Worm (Caenorhabditis elegans) whole organism, mixed stage, embryonic: ENCODE measurements around the gene Y6D1A.1.

Experiments
- M03D4.4 ChIP-seq: sonication (generic microtip); optimal IDR thresholded peaks from 2 replicates; lab custom pipeline; 2017; ENCODE audit warnings: mild to moderate bottlenecking, missing genetic modification characterization, missing compliant biosample characterization
- blmp-1 ChIP-seq: fragments of 150-350 bp; optimal IDR thresholded peaks from 2 replicates; lab custom pipeline; 2014; ENCODE audit warnings: missing biosample characterization, missing genetic modification characterization
- ceh-39 ChIP-seq: fragments of 150-350 bp; optimal IDR thresholded peaks from 2 replicates; lab custom pipeline; 2014; ENCODE audit warnings: missing biosample characterization, missing genetic modification characterization
- ceh-43 ChIP-seq: fragments of 200-800 bp; sonication (Bioruptor generic); optimal IDR thresholded peaks from 2 replicates; lab custom pipeline; 2018; ENCODE audit warnings: mild to moderate bottlenecking, missing genetic modification characterization, moderate library complexity, missing compliant biosample characterization
- ceh-83 ChIP-seq: fragments of 200-800 bp; sonication (Bioruptor generic); optimal IDR thresholded peaks from 2 replicates; lab custom pipeline; 2018; ENCODE audit warnings: mild to moderate bottlenecking, missing genetic modification characterization, missing compliant biosample characterization
- ces-1 ChIP-seq: fragments of 150-350 bp; optimal IDR thresholded peaks from 2 replicates; lab custom pipeline; 2014; ENCODE audit warnings: missing biosample characterization, missing genetic modification reagents, missing genetic modification characterization
- cnd-1 ChIP-seq: fragments of 200-800 bp; sonication (Bioruptor generic); optimal IDR thresholded peaks from 2 replicates; lab custom pipeline; 2018; ENCODE audit warnings: mild to moderate bottlenecking, missing genetic modification characterization, missing compliant biosample characterization
- drap-1 ChIP-seq: fragments of 200-800 bp; sonication (Bioruptor generic); optimal IDR thresholded peaks from 3 replicates; lab custom pipeline; 2018; ENCODE audit warnings: mild to moderate bottlenecking, missing genetic modification characterization, missing compliant biosample characterization
- elt-1 ChIP-seq: sonication (generic microtip); optimal IDR thresholded peaks from 2 replicates; lab custom pipeline; 2017; ENCODE audit warnings: missing genetic modification characterization, mild to moderate bottlenecking, missing compliant biosample characterization, antibody characterized with exemption, moderate library complexity, borderline replicate concordance; ENCODE audit not compliant: insufficient read depth
- elt-3 ChIP-seq: fragments of 150-350 bp; optimal IDR thresholded peaks from 2 replicates; lab custom pipeline; 2014; ENCODE audit warnings: missing biosample characterization, missing genetic modification characterization
- flh-1 ChIP-seq: fragments of 200-800 bp; sonication (Bioruptor generic); optimal IDR thresholded peaks from 2 replicates; lab custom pipeline; 2018; ENCODE audit warnings: mild to moderate bottlenecking, missing genetic modification characterization, moderate library complexity, missing compliant biosample characterization
- ham-2 ChIP-seq: fragments of 200-800 bp; sonication (Bioruptor generic); optimal IDR thresholded peaks from 2 replicates; lab custom pipeline; 2018; ENCODE audit warnings: mild to moderate bottlenecking, missing genetic modification characterization, missing compliant biosample characterization
- hlh-1 ChIP-seq: fragments of 150-350 bp; optimal IDR thresholded peaks from 2 replicates; lab custom pipeline; 2014; ENCODE audit warnings: missing biosample characterization, missing genetic modification reagents, missing genetic modification characterization
- lin-13 ChIP-seq: fragments of 150-350 bp; optimal IDR thresholded peaks from 2 replicates; lab custom pipeline; 2014; ENCODE audit warnings: missing biosample characterization, missing genetic modification characterization
- lin-32 ChIP-seq: fragments of 200-800 bp; sonication (Bioruptor generic); optimal IDR thresholded peaks from 2 replicates; lab custom pipeline; 2018; ENCODE audit warnings: mild to moderate bottlenecking, missing genetic modification characterization, missing compliant biosample characterization
- lsy-2 ChIP-seq: fragments of 150-350 bp; optimal IDR thresholded peaks from 2 replicates; lab custom pipeline; 2014; ENCODE audit warnings: missing biosample characterization, missing genetic modification characterization
- mab-5 ChIP-seq: fragments of 150-350 bp; optimal IDR thresholded peaks from 2 replicates; lab custom pipeline; 2014; ENCODE audit warnings: missing biosample characterization, missing genetic modification characterization
- mep-1 ChIP-seq: fragments of 150-350 bp; optimal IDR thresholded peaks from 2 replicates; lab custom pipeline; 2017; ENCODE audit warnings: missing biosample characterization, missing genetic modification reagents, missing genetic modification characterization, inconsistent platforms
- mls-2 ChIP-seq: sonication (generic microtip); optimal IDR thresholded peaks from 2 replicates; lab custom pipeline; 2016; ENCODE audit warnings: mild to moderate bottlenecking, missing genetic modification characterization, moderate library complexity, missing compliant biosample characterization
- nhr-12 ChIP-seq: fragments of 150-350 bp; optimal IDR thresholded peaks from 2 replicates; lab custom pipeline; 2014; ENCODE audit warnings: missing biosample characterization, missing genetic modification characterization
- nhr-2 ChIP-seq: fragments of 150-350 bp; optimal IDR thresholded peaks from 2 replicates; lab custom pipeline; 2014; ENCODE audit warnings: missing biosample characterization, missing genetic modification characterization
- nhr-237 ChIP-seq: fragments of 150-350 bp; optimal IDR thresholded peaks from 2 replicates; lab custom pipeline; 2014; ENCODE audit warnings: missing biosample characterization, missing genetic modification characterization
- nhr-28 ChIP-seq: fragments of 150-350 bp; optimal IDR thresholded peaks from 2 replicates; lab custom pipeline; 2014; ENCODE audit warnings: missing biosample characterization, missing genetic modification characterization
- pha-4 ChIP-seq: fragments of 150-350 bp; optimal IDR thresholded peaks from 2 replicates; lab custom pipeline; 2018; ENCODE audit warnings: missing biosample characterization, missing genetic modification reagents, missing genetic modification characterization
- sem-2 ChIP-seq: fragments of 200-800 bp; sonication (Bioruptor generic); optimal IDR thresholded peaks from 2 replicates; lab custom pipeline; 2018; ENCODE audit warnings: mild to moderate bottlenecking, missing genetic modification characterization, missing compliant biosample characterization
- snpc-4 ChIP-seq: fragments of 150-350 bp; optimal IDR thresholded peaks from 2 replicates; lab custom pipeline; 2014; ENCODE audit warnings: missing biosample characterization, missing genetic modification characterization
- unc-120 ChIP-seq: sonication (generic microtip); optimal IDR thresholded peaks from 2 replicates; lab custom pipeline; 2017; ENCODE audit warnings: missing genetic modification characterization, missing compliant biosample characterization; ENCODE audit not compliant: poor library complexity, severe bottlenecking
- unc-39 ChIP-seq: fragments of 150-350 bp; optimal IDR thresholded peaks from 2 replicates; lab custom pipeline; 2014; ENCODE audit warnings: missing biosample characterization, missing genetic modification characterization
- unc-62 ChIP-seq: fragments of 150-350 bp; optimal IDR thresholded peaks from 2 replicates; lab custom pipeline; 2014; ENCODE audit warnings: missing biosample characterization, missing genetic modification reagents, missing genetic modification characterization
- zip-8 ChIP-seq: fragments of 150-350 bp; optimal IDR thresholded peaks from 2 replicates; lab custom pipeline; 2014; ENCODE audit warnings: missing biosample characterization, missing genetic modification characterization
- ztf-11 ChIP-seq: fragments of 150-350 bp; optimal IDR thresholded peaks from 2 replicates; lab custom pipeline; 2014; ENCODE audit warnings: missing biosample characterization, missing genetic modification characterization

Gene Y6D1A.1

ce11 chrII:11856361-11856760, 32.9 kb upstream of the Y6D1A.1 start, which contains the start of gene clh-1:
Gene clh-1, minus strand, starts transcription at chrII:11856461.
- TF ChIP-seq nhr-28 (tag; lab: Kevin White, UChicago) (no peak), lin-32 (GFP tag; lab: Kevin White, UChicago) (no peak), unc-62 (no peak), elt-3 (no peak), ceh-83 (GFP tag; lab: Kevin White, UChicago) (no peak), nhr-2 (tag; lab: Kevin White, UChicago) (no peak), ces-1 (GFP tag; lab: Kevin White, UChicago) (no peak), zip-8 (tag; lab: Kevin White, UChicago) (no peak), mab-5 (tag; lab: Kevin White, UChicago) (no peak)

- TF ChIP-seq M03D4.4 = no peak
- no peak for TF ChIP-seq flh-1
- TF ChIP-seq snpc-4 (tag; lab: Kevin White, UChicago) = no peak
- no peak for TF ChIP-seq lin-32 (GFP tag; lab: Kevin White, UChicago)
- TF ChIP-seq ham-2 (GFP tag; lab: Kevin White, UChicago) = no peak
- TF ChIP-seq elt-1 (tag; lab: Kevin White, UChicago) = no peak
- TF ChIP-seq mep-1 (tag; lab: Kevin White, UChicago) = no peak
- no peak for TF ChIP-seq ceh-43 (GFP tag; lab: Kevin White, UChicago)
- TF ChIP-seq sem-2 = no peak
- no peak for TF ChIP-seq nhr-2 (tag; lab: Kevin White, UChicago)
- no peak for TF ChIP-seq cnd-1 (tag; lab: Kevin White, UChicago)
- TF ChIP-seq unc-120 (tag; lab: Kevin White, UChicago) = no peak
- no peak for TF ChIP-seq nhr-237
- TF ChIP-seq pha-4 = no peak
- no peak for TF ChIP-seq lsy-2 (tag; lab: Kevin White, UChicago)
- TF ChIP-seq blmp-1 (tag; lab: Kevin White, UChicago) = no peak
- TF ChIP-seq drap-1 (GFP tag; lab: Kevin White, UChicago) = no peak
Observed at ce11 chrII:11854749-11855148, 31.3 kb upstream of the Y6D1A.1 start.

ce11 chrII:11853108-11853507, 29.7 kb upstream of the Y6D1A.1 start:
- TF ChIP-seq mep-1 (tag; lab: Kevin White, UChicago) (no peak), elt-1 (tag; lab: Kevin White, UChicago) (no peak), unc-39 (tag; lab: Kevin White, UChicago) (no peak), ztf-11 (no peak), ces-1 (GFP tag; lab: Kevin White, UChicago) (no peak), pha-4 (no peak), lin-13 (tag; lab: Kevin White, UChicago) (no peak), mab-5 (tag; lab: Kevin White, UChicago) (no peak), hlh-1 (tag; lab: Kevin White, UChicago) (no peak), unc-120 (tag; lab: Kevin White, UChicago) (no peak), nhr-237 (no peak), ceh-83 (GFP tag; lab: Kevin White, UChicago) (no peak)

- TF ChIP-seq mls-2 (tag; lab: Kevin White, UChicago) = no peak
- no peak for TF ChIP-seq ham-2 (GFP tag; lab: Kevin White, UChicago)
- TF ChIP-seq snpc-4 (tag; lab: Kevin White, UChicago) = no peak
- no peak for TF ChIP-seq unc-120 (tag; lab: Kevin White, UChicago)
- no peak for TF ChIP-seq pha-4
- TF ChIP-seq elt-1 (tag; lab: Kevin White, UChicago) = no peak
- TF ChIP-seq unc-62 = no peak
- no peak for TF ChIP-seq nhr-12 (tag; lab: Kevin White, UChicago)
Observed at ce11 chrII:11852191-11852901, 28.9 kb upstream of the Y6D1A.1 start.

- TF ChIP-seq cnd-1 (tag; lab: Kevin White, UChicago) = no peak
- no peak for TF ChIP-seq ceh-39 (tag; lab: Kevin White, UChicago)
- TF ChIP-seq pha-4 = no peak
- no peak for TF ChIP-seq lin-32 (GFP tag; lab: Kevin White, UChicago)
- no peak for TF ChIP-seq elt-3
- no peak for TF ChIP-seq nhr-28 (tag; lab: Kevin White, UChicago)
- TF ChIP-seq unc-39 (tag; lab: Kevin White, UChicago) = no peak
- no peak for TF ChIP-seq nhr-12 (tag; lab: Kevin White, UChicago)
- TF ChIP-seq ztf-11 = no peak
Observed at ce11 chrII:11849572-11849971, 26.2 kb upstream of the Y6D1A.1 start.
